Fruit fly (Drosophila melanogaster) whole organism, embryonic: ENCODE data around the gene CG12299.

ENCODE experiments used
- Blimp-1 ChIP-seq: fragments of 200-800 bp; sonication (Bioruptor generic); optimal IDR thresholded peaks from 3 replicates; lab custom pipeline; 2018; ENCODE audit warnings: missing biosample characterization, missing genetic modification characterization, mild to moderate bottlenecking, moderate library complexity, missing genetic modification reagents
- CG11085 ChIP-seq: fragments of 200-800 bp; sonication (Bioruptor generic); IDR thresholded peaks from 2 replicates; pipeline ENCODE4 v1.3.6; 2022; ENCODE audit warnings: missing biosample characterization, missing genetic modification characterization
- CG12391 ChIP-seq: fragments of 200-800 bp; sonication (Bioruptor generic); optimal IDR thresholded peaks from 3 replicates; lab custom pipeline; 2018; ENCODE audit warnings: missing biosample characterization, mild to moderate bottlenecking, missing genetic modification characterization, moderate library complexity
- CG12942 ChIP-seq: fragments of 200-800 bp; sonication (Bioruptor generic); optimal IDR thresholded peaks from 3 replicates; lab custom pipeline; 2016; ENCODE audit warnings: missing biosample characterization, missing genetic modification characterization
- CG14965 ChIP-seq: fragments of 200-800 bp; sonication (Bioruptor generic); optimal IDR thresholded peaks from 2 replicates; lab custom pipeline; 2016; ENCODE audit warnings: missing biosample characterization, missing genetic modification characterization, borderline replicate concordance
- CG1529 ChIP-seq: fragments of 200-800 bp; sonication (Bioruptor generic); optimal IDR thresholded peaks from 3 replicates; lab custom pipeline; 2018; ENCODE audit warnings: missing biosample characterization, missing genetic modification characterization
- CG1603 ChIP-seq: fragments of 200-800 bp; sonication (Bioruptor generic); optimal IDR thresholded peaks from 2 replicates; lab custom pipeline; 2019; ENCODE audit warnings: missing biosample characterization, mild to moderate bottlenecking, missing genetic modification characterization, moderate library complexity
- CG16815 ChIP-seq: fragments of 200-800 bp; sonication (Bioruptor generic); optimal IDR thresholded peaks from 3 replicates; lab custom pipeline; 2017; ENCODE audit warnings: missing biosample characterization, mild to moderate bottlenecking, missing genetic modification characterization
- CG2129 ChIP-seq: fragments of 200-800 bp; sonication (Bioruptor generic); IDR thresholded peaks from 2 replicates; pipeline ENCODE4 v1.3.6; 2022; ENCODE audit warnings: missing biosample characterization, missing genetic modification characterization; ENCODE audit not compliant: partially characterized antibody
- CG3995 ChIP-seq: fragments of 200-800 bp; sonication (Bioruptor generic); optimal IDR thresholded peaks from 3 replicates; lab custom pipeline; 2016; ENCODE audit warnings: missing biosample characterization, missing genetic modification characterization
- CG4730 ChIP-seq: fragments of 200-800 bp; sonication (Bioruptor generic); IDR thresholded peaks from 2 replicates; pipeline ENCODE4 v1.3.6; 2022; ENCODE audit warnings: missing biosample characterization, missing genetic modification characterization
- CG6683 ChIP-seq: fragments of 200-800 bp; sonication (Bioruptor generic); optimal IDR thresholded peaks from 2 replicates; lab custom pipeline; 2017; ENCODE audit warnings: missing biosample characterization, mild to moderate bottlenecking, missing genetic modification characterization, missing genetic modification reagents
- CG8765 ChIP-seq: fragments of 200-800 bp; sonication (Bioruptor generic); IDR thresholded peaks from 2 replicates; pipeline ENCODE4 v1.3.6; 2022; ENCODE audit warnings: missing biosample characterization, missing genetic modification characterization
- CG9215 ChIP-seq: fragments of 200-800 bp; sonication (Bioruptor generic); IDR thresholded peaks from 2 replicates; pipeline ENCODE4 v1.3.6; 2022; ENCODE audit warnings: missing biosample characterization, missing genetic modification characterization
- E2f2 ChIP-seq: fragments of 200-800 bp; sonication (Bioruptor generic); IDR thresholded peaks from 2 replicates; pipeline ENCODE4 v1.3.6; 2022; ENCODE audit warnings: missing biosample characterization, missing genetic modification characterization
- HLHmδ ChIP-seq: fragments of 200-800 bp; sonication (Bioruptor generic); optimal IDR thresholded peaks from 2 replicates; lab custom pipeline; 2018; ENCODE audit warnings: missing biosample characterization, mild to moderate bottlenecking, missing genetic modification characterization, moderate library complexity
- HmgD ChIP-seq: fragments of 200-800 bp; sonication (Bioruptor generic); optimal IDR thresholded peaks from 3 replicates; lab custom pipeline; 2016; ENCODE audit warnings: missing biosample characterization, missing genetic modification characterization
- Hr39 ChIP-seq: fragments of >200 bp; optimal IDR thresholded peaks from 2 replicates; lab custom pipeline; 2017
- Lim3 ChIP-seq: fragments of 200-800 bp; sonication (Bioruptor generic); IDR thresholded peaks from 2 replicates; pipeline ENCODE4 v1.3.6; 2022; ENCODE audit warnings: missing biosample characterization, missing genetic modification characterization
- MTF-1 ChIP-seq: fragments of 200-800 bp; sonication (Bioruptor generic); optimal IDR thresholded peaks from 2 replicates; lab custom pipeline; 2018; ENCODE audit warnings: missing biosample characterization, mild to moderate bottlenecking, missing genetic modification characterization, borderline replicate concordance
- Med ChIP-seq: fragments of 200-800 bp; sonication (Bioruptor generic); peaks from one replicate; lab custom pipeline; 2016; ENCODE audit warnings: missing biosample characterization, missing genetic modification characterization, mild to moderate bottlenecking, inconsistent platforms, moderate library complexity
- Nf-YA ChIP-seq: fragments of 200-800 bp; sonication (Bioruptor generic); IDR thresholded peaks from 2 replicates; pipeline ENCODE4 v1.3.6; 2022; ENCODE audit warnings: missing biosample characterization, missing genetic modification characterization
- Sox100B ChIP-seq: fragments of 200-800 bp; sonication (Bioruptor generic); optimal IDR thresholded peaks from 3 replicates; lab custom pipeline; 2018; ENCODE audit warnings: missing biosample characterization, mild to moderate bottlenecking, missing genetic modification characterization
- Spps ChIP-seq: fragments of 200-800 bp; sonication (Bioruptor generic); optimal IDR thresholded peaks from 2 replicates; lab custom pipeline; 2018; ENCODE audit warnings: missing biosample characterization, mild to moderate bottlenecking, missing genetic modification characterization
- Trl ChIP-seq, 3 experiments: fragments of >200 bp in 2 of 3; fragments of 200-800 bp in 1 of 3; sonication (Bioruptor generic) in 1 of 3; optimal IDR thresholded peaks; 2 replicates in 1 of 3; 3 replicates in 2 of 3; lab custom pipeline; 2016 to 2017; ENCODE audit warnings: missing biosample characterization in 1 of 3, missing genetic modification characterization in 1 of 3
- ap ChIP-seq: fragments of 200-800 bp; sonication (Bioruptor generic); IDR thresholded peaks from 2 replicates; pipeline ENCODE4 v1.3.6; 2022; ENCODE audit warnings: missing biosample characterization, missing genetic modification characterization
- bowl ChIP-seq: fragments of 200-800 bp; sonication (Bioruptor generic); IDR thresholded peaks from 2 replicates; pipeline ENCODE4 v1.3.6; 2022; ENCODE audit warnings: missing biosample characterization, missing genetic modification characterization
- cg ChIP-seq: fragments of 200-800 bp; sonication (Bioruptor generic); optimal IDR thresholded peaks from 3 replicates; lab custom pipeline; 2019; ENCODE audit warnings: missing biosample characterization, mild to moderate bottlenecking, missing genetic modification characterization, moderate library complexity
- chif ChIP-seq, 2 experiments: fragments of 200-800 bp; sonication (Bioruptor generic); optimal IDR thresholded peaks; 3 replicates each; lab custom pipeline; 2016; ENCODE audit warnings: missing biosample characterization in 2 of 2, missing genetic modification characterization in 2 of 2
- crp ChIP-seq, 2 experiments: fragments of 200-800 bp; sonication (Bioruptor generic); optimal IDR thresholded peaks; 2 replicates in 1 of 2; 3 replicates in 1 of 2; lab custom pipeline; 2017; ENCODE audit warnings: missing biosample characterization in 2 of 2, missing genetic modification characterization in 2 of 2, mild to moderate bottlenecking in 1 of 2, moderate library complexity in 1 of 2
- dmrt99B ChIP-seq: fragments of 200-800 bp; sonication (Bioruptor generic); optimal IDR thresholded peaks from 2 replicates; lab custom pipeline; 2018; ENCODE audit warnings: missing biosample characterization, mild to moderate bottlenecking, missing genetic modification characterization, moderate library complexity
- dysf ChIP-seq: fragments of 200-800 bp; sonication (Bioruptor generic); IDR thresholded peaks from 3 replicates; pipeline ENCODE4 v1.3.6; 2022; ENCODE audit warnings: missing biosample characterization, missing genetic modification characterization
- ems ChIP-seq: fragments of 200-800 bp; sonication (Bioruptor generic); optimal IDR thresholded peaks from 3 replicates; lab custom pipeline; 2016; ENCODE audit warnings: missing biosample characterization, missing genetic modification characterization
- eve ChIP-seq, 2 experiments: fragments of >200 bp; optimal IDR thresholded peaks; 2 replicates each; lab custom pipeline; 2017; ENCODE audit warnings: missing biosample characterization in 2 of 2, missing genetic modification characterization in 2 of 2
- h ChIP-seq: fragments of >200 bp; optimal IDR thresholded peaks from 2 replicates; lab custom pipeline; 2017
- ham ChIP-seq: fragments of 200-800 bp; sonication (Bioruptor generic); IDR thresholded peaks from 2 replicates; pipeline ENCODE4 v1.3.6; 2022; ENCODE audit warnings: missing biosample characterization, missing genetic modification characterization
- inv ChIP-seq: fragments of 200-800 bp; sonication (Bioruptor generic); IDR thresholded peaks from 2 replicates; pipeline ENCODE4 v1.3.6; 2022; ENCODE audit warnings: missing biosample characterization, missing genetic modification characterization; ENCODE audit not compliant: partially characterized antibody
- luna ChIP-seq: fragments of 200-800 bp; sonication (Bioruptor generic); optimal IDR thresholded peaks from 2 replicates; lab custom pipeline; 2016; ENCODE audit warnings: missing biosample characterization, missing genetic modification characterization
- maf-S ChIP-seq: fragments of 200-800 bp; sonication (Bioruptor generic); optimal IDR thresholded peaks from 2 replicates; lab custom pipeline; 2016; ENCODE audit warnings: missing biosample characterization, missing genetic modification characterization
- pzg ChIP-seq: fragments of 200-800 bp; sonication (Bioruptor generic); optimal IDR thresholded peaks from 3 replicates; lab custom pipeline; 2018; ENCODE audit warnings: missing biosample characterization, mild to moderate bottlenecking, missing genetic modification characterization, moderate library complexity
- rib ChIP-seq: fragments of 200-800 bp; sonication (Bioruptor generic); IDR thresholded peaks from 2 replicates; pipeline ENCODE4 v1.3.6; 2022; ENCODE audit warnings: missing biosample characterization, missing genetic modification characterization
- row ChIP-seq: fragments of 200-800 bp; sonication (Bioruptor generic); IDR thresholded peaks from 3 replicates; pipeline ENCODE4 v1.3.6; 2022; ENCODE audit warnings: missing biosample characterization, missing genetic modification characterization
- salm ChIP-seq: fragments of 200-800 bp; sonication (Bioruptor generic); optimal IDR thresholded peaks from 2 replicates; lab custom pipeline; 2018; ENCODE audit warnings: missing biosample characterization, mild to moderate bottlenecking, missing genetic modification characterization
- scrt ChIP-seq: fragments of 200-800 bp; sonication (Bioruptor generic); optimal IDR thresholded peaks from 2 replicates; lab custom pipeline; 2018; ENCODE audit warnings: missing biosample characterization, mild to moderate bottlenecking, missing genetic modification characterization, moderate library complexity
- slbo ChIP-seq: fragments of 200-800 bp; sonication (Bioruptor generic); IDR thresholded peaks from 2 replicates; pipeline ENCODE4 v1.3.6; 2022; ENCODE audit warnings: missing biosample characterization, missing genetic modification characterization
- tll ChIP-seq, 2 experiments: fragments of 200-800 bp in 1 of 2; fragments of >200 bp in 1 of 2; sonication (Bioruptor generic) in 1 of 2; optimal IDR thresholded peaks; 2 replicates each; lab custom pipeline; 2017 to 2019; ENCODE audit warnings: missing biosample characterization in 2 of 2, missing genetic modification characterization in 2 of 2, mild to moderate bottlenecking in 1 of 2, moderate library complexity in 1 of 2
- trh ChIP-seq: fragments of 200-800 bp; sonication (Bioruptor generic); optimal IDR thresholded peaks from 2 replicates; lab custom pipeline; 2016; ENCODE audit warnings: missing biosample characterization, missing genetic modification characterization
- wor ChIP-seq: fragments of 200-800 bp; sonication (Bioruptor generic); IDR thresholded peaks from 2 replicates; pipeline ENCODE4 v1.3.6; 2022; ENCODE audit warnings: missing biosample characterization, missing genetic modification characterization
- zen ChIP-seq: fragments of 200-800 bp; sonication (Bioruptor generic); optimal IDR thresholded peaks from 3 replicates; lab custom pipeline; 2018; ENCODE audit warnings: missing biosample characterization, mild to moderate bottlenecking, missing genetic modification characterization, moderate library complexity

Gene CG12299

dm6 chr2L:10736993-10737756, at the start of gene CG12299, which contains the start of gene Vha16-5 (continued):
- TF ChIP-seq CG14965 (GFP tag; lab: Kevin White, UChicago) (peak; percentile 9), Nf-YA (GFP tag; lab: Robert Waterston, UW) (peak; percentile 74; the same call in 1 of the 2 replicates), row (peak; percentile 83), dmrt99B (tag; lab: Kevin White, UChicago) (no peak), CG12391 (tag; lab: Kevin White, UChicago) (peak; percentile 83), maf-S (GFP tag; lab: Kevin White, UChicago) (peak; percentile 81), Blimp-1 (peak; percentile 84), E2f2 (GFP tag; lab: Robert Waterston, UW) (peak; percentile 94), bowl (GFP tag; lab: Robert Waterston, UW) (peak; percentile 82), Spps (tag; lab: Kevin White, UChicago) (no peak), MTF-1 (GFP tag; lab: Kevin White, UChicago) (no peak), CG11085 (GFP tag; lab: Robert Waterston, UW) (peak; percentile 69), CG1603 (tag; lab: Kevin White, UChicago) (peak; percentile 94), zen (tag; lab: Kevin White, UChicago) (peak; percentile 94), eve (GFP tag; optimal IDR thresholded peaks at IDR 0.05; lab: Kevin White, UChicago) (no peak), ap (peak; percentile 77), wor (GFP tag; lab: Robert Waterston, UW) (peak; percentile 77), trh (GFP tag; lab: Kevin White, UChicago) (peak; percentile 50), cg (GFP tag; lab: Kevin White, UChicago) (no peak), CG16815 (GFP tag; lab: Kevin White, UChicago) (peak; percentile 76), crp (GFP tag; optimal IDR thresholded peaks at IDR 0.05; lab: Kevin White, UChicago) (peak in 1 of 2 experiments; percentile 57), salm (peak; percentile 24), CG8765 (GFP tag; lab: Robert Waterston, UW) (peak; percentile 88; the same call in 1 of the 2 replicates), luna (no peak), slbo (peak; percentile 96), Lim3 (peak; percentile 47; the same call in 1 of the 2 replicates), ham (GFP tag; lab: Robert Waterston, UW) (no peak), Trl (optimal IDR thresholded peaks at IDR 0.05; lab: Kevin White, UChicago) (no peak), Trl (GFP tag; optimal IDR thresholded peaks at IDR 0.05; lab: Kevin White, UChicago) (peak; percentile 86), Sox100B (GFP tag; lab: Kevin White, UChicago) (no peak), CG3995 (GFP tag; lab: Kevin White, UChicago) (peak; percentile 35), CG2129 (GFP tag; lab: Robert Waterston, UW) (peak; percentile 30; the same call in 1 of the 2 replicates), h (lab: Kevin White, UChicago) (no peak), inv (GFP tag; lab: Robert Waterston, UW) (peak; percentile 73), chif (GFP tag; optimal IDR thresholded peaks at IDR 0.05; lab: Kevin White, UChicago) (peak; percentile 80 to 85), Med (GFP tag; lab: Kevin White, UChicago) (peak; percentile 99), rib (peak; percentile 57; the same call in 1 of the 2 replicates), CG6683 (GFP tag; lab: Kevin White, UChicago) (peak; percentile 21), HLHmδ (no peak), CG1529 (GFP tag; lab: Kevin White, UChicago) (no peak), CG12942 (GFP tag; lab: Kevin White, UChicago) (peak; percentile 86), HmgD (peak; percentile 91), scrt (GFP tag; lab: Kevin White, UChicago) (no peak), CG4730 (peak; percentile 86), dysf (peak; percentile 91), tll (GFP tag; optimal IDR thresholded peaks at IDR 0.05; lab: Kevin White, UChicago) (no peak), Hr39 (lab: Kevin White, UChicago) (no peak), pzg (peak; percentile 68), CG9215 (GFP tag; lab: Robert Waterston, UW) (peak; percentile 70), ems (GFP tag; lab: Kevin White, UChicago) (peak; percentile 87)
